Worm (Caenorhabditis elegans) whole organism, L4 larva: ENCODE data around the gene F18A1.1.
A peak's percentile ranks its signal among the peaks of the same experiment; 100 is the strongest.

Experiments used
- D1046.2 ChIP-seq: fragments of 200-800 bp; sonication (Bioruptor generic); IDR thresholded peaks from 2 replicates; pipeline ENCODE4 v1.3.6; 2022; ENCODE audit warnings: missing genetic modification characterization, missing compliant biosample characterization
- F10B5.3 ChIP-seq: sonication (generic microtip); optimal IDR thresholded peaks from 2 replicates; lab custom pipeline; 2016; ENCODE audit warnings: mild to moderate bottlenecking, missing genetic modification characterization, missing compliant biosample characterization
- F26F4.8 ChIP-seq: fragments of 200-800 bp; sonication (Bioruptor generic); conservative IDR thresholded peaks from 2 replicates; pipeline ENCODE4 v1.3.6; 2022; ENCODE audit warnings: missing genetic modification characterization, missing compliant biosample characterization
- F37D6.2 ChIP-seq: sonication (generic microtip); optimal IDR thresholded peaks from 2 replicates; lab custom pipeline; 2016; ENCODE audit warnings: mild to moderate bottlenecking, missing genetic modification characterization, missing compliant biosample characterization
- F44E2.7 ChIP-seq: fragments of 200-800 bp; sonication (Bioruptor generic); IDR thresholded peaks from 2 replicates; pipeline ENCODE4 v2.1.2; 2022; ENCODE audit warnings: missing genetic modification characterization, missing compliant biosample characterization
- T26A8.4 ChIP-seq: fragments of 200-800 bp; sonication (Bioruptor generic); IDR thresholded peaks from 2 replicates; pipeline ENCODE4 v1.3.6; 2022; ENCODE audit warnings: missing genetic modification characterization, missing compliant biosample characterization
- Y75B8A.6 ChIP-seq: fragments of 200-800 bp; sonication (Bioruptor generic); IDR thresholded peaks from 2 replicates; pipeline ENCODE4 v1.3.6; 2022; ENCODE audit warnings: missing genetic modification reagents, missing genetic modification characterization, missing compliant biosample characterization
- ZK546.5 ChIP-seq, 2 experiments: sonication (generic microtip); optimal IDR thresholded peaks; 2 replicates each; lab custom pipeline; 2017; ENCODE audit warnings: missing biosample characterization in 2 of 2, missing genetic modification characterization in 2 of 2
- aha-1 ChIP-seq: fragments of 150-350 bp; peaks from one replicate; lab custom pipeline; 2014; ENCODE audit warnings: missing biosample characterization, missing genetic modification characterization
- attf-4 ChIP-seq: sonication (generic microtip); optimal IDR thresholded peaks from 3 replicates; lab custom pipeline; 2017; ENCODE audit warnings: missing biosample characterization, missing genetic modification characterization
- ceh-20 ChIP-seq: fragments of 200-800 bp; sonication (Bioruptor generic); IDR thresholded peaks from 2 replicates; pipeline ENCODE4 v1.3.6; 2022; ENCODE audit warnings: missing genetic modification reagents, missing genetic modification characterization, missing compliant biosample characterization
- ceh-28 ChIP-seq: fragments of 150-350 bp; optimal IDR thresholded peaks from 2 replicates; lab custom pipeline; 2014; ENCODE audit warnings: missing biosample characterization, missing genetic modification reagents, missing genetic modification characterization
- ceh-44 ChIP-seq: fragments of 200-800 bp; sonication (Bioruptor generic); IDR thresholded peaks from 2 replicates; pipeline ENCODE4 v1.3.6; 2022; ENCODE audit warnings: missing genetic modification reagents, missing genetic modification characterization, missing compliant biosample characterization
- ceh-82 ChIP-seq: sonication (generic microtip); optimal IDR thresholded peaks from 2 replicates; lab custom pipeline; 2017; ENCODE audit warnings: missing biosample characterization, missing genetic modification characterization
- cey-2 ChIP-seq: sonication (generic microtip); optimal IDR thresholded peaks from 3 replicates; lab custom pipeline; 2017; ENCODE audit warnings: missing genetic modification characterization, mild to moderate bottlenecking, missing compliant biosample characterization, antibody characterized with exemption, borderline replicate concordance; ENCODE audit not compliant: insufficient read depth
- daf-19 ChIP-seq: fragments of 200-800 bp; sonication (Bioruptor generic); conservative IDR thresholded peaks from 2 replicates; pipeline ENCODE4 v1.3.6; 2022; ENCODE audit warnings: missing genetic modification characterization, missing compliant biosample characterization
- dmd-9 ChIP-seq: fragments of 200-800 bp; sonication (Bioruptor generic); IDR thresholded peaks from 2 replicates; pipeline ENCODE4 v1.3.6; 2022; ENCODE audit warnings: missing genetic modification reagents, missing genetic modification characterization, missing compliant biosample characterization
- egl-43 ChIP-seq: fragments of 200-800 bp; sonication (Bioruptor generic); IDR thresholded peaks from 2 replicates; pipeline ENCODE4 v1.3.6; 2022; ENCODE audit warnings: missing genetic modification reagents, missing genetic modification characterization, missing compliant biosample characterization
- fkh-10 ChIP-seq: fragments of 150-350 bp; optimal IDR thresholded peaks from 2 replicates; lab custom pipeline; 2014; ENCODE audit warnings: missing biosample characterization, missing genetic modification reagents, missing genetic modification characterization
- gei-8 ChIP-seq: fragments of 200-800 bp; sonication (Bioruptor generic); optimal IDR thresholded peaks from 2 replicates; lab custom pipeline; 2018; ENCODE audit warnings: mild to moderate bottlenecking, missing genetic modification characterization, missing compliant biosample characterization
- hlh-30 ChIP-seq: sonication (generic microtip); optimal IDR thresholded peaks from 2 replicates; lab custom pipeline; 2017; ENCODE audit warnings: antibody characterized with exemption, mild to moderate bottlenecking, missing genetic modification characterization, missing compliant biosample characterization; ENCODE audit not compliant: insufficient read depth
- hmg-1.1 ChIP-seq: fragments of 200-800 bp; sonication (Bioruptor generic); IDR thresholded peaks from 2 replicates; pipeline ENCODE4 v1.3.6; 2022; ENCODE audit warnings: missing genetic modification reagents, missing genetic modification characterization, missing compliant biosample characterization
- jun-1 ChIP-seq: fragments of 150-350 bp; optimal IDR thresholded peaks from 2 replicates; lab custom pipeline; 2014; ENCODE audit warnings: missing biosample characterization, missing genetic modification reagents, missing genetic modification characterization
- lim-7 ChIP-seq: fragments of 200-800 bp; sonication (Bioruptor generic); IDR thresholded peaks from 2 replicates; pipeline ENCODE4 v1.3.6; 2022; ENCODE audit warnings: missing genetic modification characterization, missing compliant biosample characterization
- lin-13 ChIP-seq: fragments of 150-350 bp; optimal IDR thresholded peaks from 2 replicates; lab custom pipeline; 2014; ENCODE audit warnings: missing biosample characterization, missing genetic modification reagents, missing genetic modification characterization
- lin-29 ChIP-seq: fragments of 200-800 bp; sonication (Bioruptor generic); IDR thresholded peaks from 2 replicates; pipeline ENCODE4 v1.3.6; 2022; ENCODE audit warnings: missing genetic modification reagents, missing genetic modification characterization, missing compliant biosample characterization
- lin-38 ChIP-seq: fragments of 200-800 bp; sonication (Bioruptor generic); IDR thresholded peaks from 2 replicates; pipeline ENCODE4 v1.3.6; 2022; ENCODE audit warnings: missing genetic modification reagents, missing genetic modification characterization, missing compliant biosample characterization
- lin-39 ChIP-seq: fragments of 150-350 bp; optimal IDR thresholded peaks from 2 replicates; lab custom pipeline; 2014; ENCODE audit warnings: missing biosample characterization, missing genetic modification reagents, missing genetic modification characterization
- nhr-102 ChIP-seq: sonication (generic microtip); optimal IDR thresholded peaks from 2 replicates; lab custom pipeline; 2016; ENCODE audit warnings: mild to moderate bottlenecking, missing genetic modification characterization, moderate library complexity, missing compliant biosample characterization
- nhr-111 ChIP-seq: fragments of 200-800 bp; sonication (Bioruptor generic); optimal IDR thresholded peaks from 2 replicates; lab custom pipeline; 2018; ENCODE audit warnings: mild to moderate bottlenecking, missing genetic modification characterization, missing compliant biosample characterization
- nhr-237 ChIP-seq: sonication (generic microtip); optimal IDR thresholded peaks from 2 replicates; lab custom pipeline; 2017; ENCODE audit warnings: missing biosample characterization, missing genetic modification characterization
- nhr-42 ChIP-seq: fragments of 200-800 bp; sonication (Bioruptor generic); IDR thresholded peaks from 2 replicates; pipeline ENCODE4 v1.3.6; 2022; ENCODE audit warnings: missing genetic modification characterization, missing compliant biosample characterization
- nhr-6 ChIP-seq: fragments of 150-350 bp; optimal IDR thresholded peaks from 2 replicates; lab custom pipeline; 2014; ENCODE audit warnings: missing biosample characterization, missing genetic modification characterization
- nhr-77 ChIP-seq: fragments of 150-350 bp; optimal IDR thresholded peaks from 2 replicates; lab custom pipeline; 2014; ENCODE audit warnings: missing biosample characterization, missing genetic modification characterization
- php-3 ChIP-seq: fragments of 200-800 bp; sonication (Bioruptor generic); IDR thresholded peaks from 2 replicates; pipeline ENCODE4 v1.3.6; 2022; ENCODE audit warnings: missing genetic modification reagents, missing genetic modification characterization, missing compliant biosample characterization
- pqm-1 ChIP-seq: sonication (generic microtip); optimal IDR thresholded peaks from 2 replicates; lab custom pipeline; 2017; ENCODE audit warnings: missing biosample characterization, missing genetic modification characterization
- rbr-2 ChIP-seq: sonication (generic microtip); optimal IDR thresholded peaks from 2 replicates; lab custom pipeline; 2016; ENCODE audit warnings: missing genotype, missing genetic modification characterization, missing compliant biosample characterization
- saeg-2 ChIP-seq: fragments of 200-800 bp; sonication (Bioruptor generic); IDR thresholded peaks from 2 replicates; pipeline ENCODE4 v1.3.6; 2022; ENCODE audit warnings: missing genetic modification reagents, missing genetic modification characterization, missing compliant biosample characterization
- set-16 ChIP-seq: fragments of 200-800 bp; sonication (Bioruptor generic); IDR thresholded peaks from 2 replicates; pipeline ENCODE4 v1.3.6; 2022; ENCODE audit warnings: missing genetic modification reagents, missing genetic modification characterization, missing compliant biosample characterization
- spr-3 ChIP-seq: fragments of 200-800 bp; sonication (Bioruptor generic); optimal IDR thresholded peaks from 2 replicates; lab custom pipeline; 2018; ENCODE audit warnings: mild to moderate bottlenecking, missing genetic modification characterization, missing compliant biosample characterization
- tag-97 ChIP-seq: fragments of 200-800 bp; sonication (Bioruptor generic); IDR thresholded peaks from 2 replicates; pipeline ENCODE4 v1.3.6; 2022; ENCODE audit warnings: missing genetic modification characterization, missing compliant biosample characterization
- unc-39 ChIP-seq: sonication (generic microtip); optimal IDR thresholded peaks from 2 replicates; lab custom pipeline; 2017; ENCODE audit warnings: missing biosample characterization, missing genetic modification characterization
- unc-62 ChIP-seq, 3 experiments: fragments of 150-350 bp in 1 of 3; sonication (generic microtip); optimal IDR thresholded peaks in 2 of 3; peaks in 1 of 3; 1 replicate in 1 of 3; 2 replicates in 2 of 3; lab custom pipeline; 2014 to 2017; ENCODE audit warnings: missing biosample characterization in 3 of 3, missing genetic modification characterization in 3 of 3, missing genetic modification reagents in 3 of 3, missing genotype in 1 of 3
- zip-11 ChIP-seq: fragments of 200-800 bp; sonication (Bioruptor generic); IDR thresholded peaks from 2 replicates; pipeline ENCODE4 v1.3.6; 2022; ENCODE audit warnings: missing genetic modification characterization, missing compliant biosample characterization
- zip-2 ChIP-seq: fragments of 150-350 bp; optimal IDR thresholded peaks from 2 replicates; lab custom pipeline; 2014; ENCODE audit warnings: missing biosample characterization, missing genetic modification characterization
- ztf-11 ChIP-seq: fragments of 150-350 bp; optimal IDR thresholded peaks from 2 replicates; lab custom pipeline; 2014; ENCODE audit warnings: missing biosample characterization, missing genetic modification characterization
- ztf-7 ChIP-seq: fragments of 150-350 bp; optimal IDR thresholded peaks from 2 replicates; lab custom pipeline; 2014; ENCODE audit warnings: missing biosample characterization, missing genetic modification characterization

F18A1.1 gene

ce11 chrII:7684589-7684988, at the start of gene F18A1.1:
Gene F18A1.1, plus strand, starts transcription at chrII:7684889.
- TF ChIP-seq ztf-11 (no peak), lin-13 (no peak), T26A8.4 (no peak), nhr-237 (peak; percentile 19)

- TF ChIP-seq dmd-9 = no peak
- TF ChIP-seq nhr-42 (GFP tag; lab: Robert Waterston, UW) = no peak
- no peak for TF ChIP-seq lim-7 (GFP tag; lab: Robert Waterston, UW)
- peak; percentile 11 for TF ChIP-seq aha-1 (tag; lab: Kevin White, UChicago)
- no peak for TF ChIP-seq zip-2
- TF ChIP-seq F37D6.2 (tag; lab: Kevin White, UChicago) = no peak
- TF ChIP-seq F26F4.8 (GFP tag; lab: Robert Waterston, UW) = 0 out of 2 replicates have a peak, but pooled peaks have one; percentile 20
- TF ChIP-seq saeg-2 = no peak
- no peak for TF ChIP-seq nhr-111
- TF ChIP-seq lin-13 = no peak
- TF ChIP-seq set-16 = peak; percentile 57
- TF ChIP-seq unc-62 (GFP tag; optimal IDR thresholded peaks at IDR 0.05 in 1 of 2; lab: Kevin White, UChicago) = no peak
- TF ChIP-seq unc-62 (tag; optimal IDR thresholded peaks at IDR 0.05; lab: Kevin White, UChicago) = no peak
- no peak for TF ChIP-seq egl-43 (GFP tag; lab: Robert Waterston, UW)
- TF ChIP-seq lin-29 (GFP tag; lab: Robert Waterston, UW) = no peak
- TF ChIP-seq cey-2 = no peak
- TF ChIP-seq rbr-2 (tag; lab: Kevin White, UChicago) = no peak
- no peak for TF ChIP-seq tag-97 (GFP tag; lab: Robert Waterston, UW)
- no peak for TF ChIP-seq nhr-6
- no peak for TF ChIP-seq nhr-77 (tag; lab: Kevin White, UChicago)
- TF ChIP-seq jun-1 = no peak
- TF ChIP-seq daf-19 (GFP tag; lab: Robert Waterston, UW) = no peak
- no peak for TF ChIP-seq gei-8 (GFP tag; lab: Kevin White, UChicago)
- TF ChIP-seq php-3 (GFP tag; lab: Robert Waterston, UW) = 0 out of 2 replicates have a peak, but pooled peaks have one; percentile 13
- no peak for TF ChIP-seq fkh-10 (GFP tag; lab: Kevin White, UChicago)
- TF ChIP-seq hlh-30 = peak; percentile 43
- TF ChIP-seq F10B5.3 (tag; lab: Kevin White, UChicago) = no peak
- no peak for TF ChIP-seq lin-39
- TF ChIP-seq ztf-7 (tag; lab: Kevin White, UChicago) = no peak
- TF ChIP-seq D1046.2 (GFP tag; lab: Robert Waterston, UW) = no peak
- no peak for TF ChIP-seq ZK546.5 (tag; optimal IDR thresholded peaks at IDR 0.05; lab: Kevin White, UChicago)
- TF ChIP-seq hmg-1.1 (GFP tag; lab: Robert Waterston, UW) = no peak
- TF ChIP-seq ceh-20 (GFP tag; lab: Robert Waterston, UW) = no peak
- no peak for TF ChIP-seq lin-38 (GFP tag; lab: Robert Waterston, UW)
- no peak for TF ChIP-seq ceh-44 (GFP tag; lab: Robert Waterston, UW)
- no peak for TF ChIP-seq zip-11
- no peak for TF ChIP-seq ceh-82 (tag; lab: Kevin White, UChicago)
- 0 out of 2 replicates have a peak, but pooled peaks have one; percentile 76 for TF ChIP-seq F44E2.7
- TF ChIP-seq nhr-102 (tag; lab: Kevin White, UChicago) = no peak
- no peak for TF ChIP-seq nhr-237
- no peak for TF ChIP-seq ceh-28 (tag; lab: Kevin White, UChicago)
- no peak for TF ChIP-seq spr-3 (GFP tag; lab: Kevin White, UChicago)
- no peak for TF ChIP-seq pqm-1
- no peak for TF ChIP-seq Y75B8A.6 (GFP tag; lab: Robert Waterston, UW)
- no peak for TF ChIP-seq unc-39 (tag; lab: Kevin White, UChicago)
- no peak for TF ChIP-seq attf-4 (tag; lab: Kevin White, UChicago)
- TF ChIP-seq T26A8.4 = no peak
- TF ChIP-seq, all 104 proteins: peak for 6
These were observed 49.4 kb upstream of the F18A1.1 start for ce11 chrII:7635296-7635695.
